Worm (Caenorhabditis elegans): ENCODE results near the gene srx-39.

DNA sequence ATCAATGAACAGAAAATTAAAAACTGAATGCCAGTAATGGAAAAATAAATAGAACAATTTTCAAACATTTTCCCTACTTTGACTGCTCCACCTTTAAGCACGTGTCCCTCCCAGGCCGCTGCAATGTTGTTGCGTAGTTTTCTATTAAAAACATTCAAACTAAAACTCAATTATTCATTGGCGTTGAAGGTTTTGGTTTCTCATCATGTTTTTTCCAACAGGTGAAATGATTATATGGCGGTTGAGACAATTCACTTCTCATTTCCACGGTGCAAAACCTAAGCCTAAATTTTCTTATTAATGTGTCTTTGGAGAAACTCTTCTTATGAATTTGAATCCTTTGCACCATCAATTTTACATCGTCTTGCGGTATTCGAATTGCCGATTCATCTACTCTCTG lies 6.7 kb downstream of the srx-39 start, which contains the start of gene srh-130:
- TF ChIP-seq dao-5 (tag; optimal IDR thresholded peaks at IDR 0.05): no peak
- TF ChIP-seq W03F9.2 (tag; optimal IDR thresholded peaks at IDR 0.05): no peak
- TF ChIP-seq him-1 (tag; optimal IDR thresholded peaks at IDR 0.05): no peak
